Worm (Caenorhabditis elegans) whole organism, young adult: ENCODE data around the gene F53B2.8.
A peak's percentile ranks its signal among the peaks of the same experiment; 100 is the strongest.

ENCODE experiments used
- C17E4.6 ChIP-seq: fragments of 200-800 bp; sonication (Bioruptor generic); IDR thresholded peaks from 2 replicates; pipeline ENCODE4 v1.3.6; 2022; ENCODE audit warnings: missing genetic modification reagents, missing genetic modification characterization, missing compliant biosample characterization
- F22D6.2 ChIP-seq: sonication (generic microtip); optimal IDR thresholded peaks from 2 replicates; lab custom pipeline; 2016; ENCODE audit warnings: mild to moderate bottlenecking, missing genetic modification characterization, missing compliant biosample characterization
- F23B12.7 ChIP-seq: sonication (generic microtip); optimal IDR thresholded peaks from 2 replicates; lab custom pipeline; 2017; ENCODE audit warnings: missing genetic modification characterization, mild to moderate bottlenecking, missing compliant biosample characterization, antibody characterized with exemption, moderate library complexity; ENCODE audit not compliant: insufficient read depth
- F49E8.2 ChIP-seq: sonication (generic microtip); optimal IDR thresholded peaks from 3 replicates; lab custom pipeline; 2017; ENCODE audit warnings: missing genetic modification characterization, mild to moderate bottlenecking, missing compliant biosample characterization, antibody characterized with exemption, moderate library complexity; ENCODE audit not compliant: insufficient read depth
- F52B5.7 ChIP-seq: sonication (generic microtip); optimal IDR thresholded peaks from 2 replicates; lab custom pipeline; 2016; ENCODE audit warnings: mild to moderate bottlenecking, missing genetic modification characterization, missing compliant biosample characterization
- F55B11.4 ChIP-seq: sonication (generic microtip); optimal IDR thresholded peaks from 2 replicates; lab custom pipeline; 2016; ENCODE audit warnings: missing compliant biosample characterization, missing genetic modification characterization, borderline replicate concordance; ENCODE audit not compliant: insufficient read depth
- F57C9.4 ChIP-seq: sonication (generic microtip); optimal IDR thresholded peaks from 2 replicates; lab custom pipeline; 2017; ENCODE audit warnings: mild to moderate bottlenecking, missing genetic modification characterization, missing compliant biosample characterization
- K12H6.12 ChIP-seq: fragments of 200-800 bp; sonication (Bioruptor generic); optimal IDR thresholded peaks from 2 replicates; lab custom pipeline; 2018; ENCODE audit warnings: mild to moderate bottlenecking, missing genetic modification characterization, missing compliant biosample characterization
- T07F8.4 ChIP-seq: sonication (generic microtip); optimal IDR thresholded peaks from 2 replicates; lab custom pipeline; 2016; ENCODE audit warnings: mild to moderate bottlenecking, missing genetic modification characterization, moderate library complexity, missing compliant biosample characterization
- Y53F4B.3 ChIP-seq: fragments of 200-800 bp; sonication (Bioruptor generic); IDR thresholded peaks from 2 replicates; pipeline ENCODE4 v1.3.6; 2022; ENCODE audit warnings: missing genetic modification reagents, missing genetic modification characterization, missing compliant biosample characterization
- Y53G8AR.9 ChIP-seq: fragments of 200-800 bp; sonication (Bioruptor generic); conservative IDR thresholded peaks from 2 replicates; pipeline ENCODE4 v1.3.6; 2022; ENCODE audit warnings: missing genetic modification reagents, missing genetic modification characterization, missing compliant biosample characterization
- Y56A3A.18 ChIP-seq: fragments of 200-800 bp; sonication (Bioruptor generic); IDR thresholded peaks from 2 replicates; pipeline ENCODE4 v1.3.6; 2022; ENCODE audit warnings: missing genetic modification reagents, missing genetic modification characterization, missing compliant biosample characterization
- akir-1 ChIP-seq: fragments of 200-800 bp; sonication (Bioruptor generic); optimal IDR thresholded peaks from 2 replicates; lab custom pipeline; 2018; ENCODE audit warnings: mild to moderate bottlenecking, missing genetic modification characterization, moderate library complexity, missing compliant biosample characterization
- ama-1 ChIP-seq, 3 experiments: fragments of 150-350 bp in 1 of 3; sonication (generic microtip) in 2 of 3; optimal IDR thresholded peaks; 2 replicates each; lab custom pipeline; 2014 to 2018; ENCODE audit warnings: missing biosample characterization in 2 of 3, missing genetic modification characterization in 2 of 3, missing genetic modification reagents in 2 of 3
- ccch-3 ChIP-seq: fragments of 200-800 bp; sonication (Bioruptor generic); optimal IDR thresholded peaks from 2 replicates; lab custom pipeline; 2018; ENCODE audit warnings: mild to moderate bottlenecking, missing genetic modification characterization, missing compliant biosample characterization
- cebp-2 ChIP-seq: fragments of 200-800 bp; sonication (Bioruptor generic); IDR thresholded peaks from 2 replicates; pipeline ENCODE4 v1.3.6; 2022; ENCODE audit warnings: missing genetic modification characterization, missing compliant biosample characterization
- ceh-27 ChIP-seq: fragments of 200-800 bp; sonication (Bioruptor generic); optimal IDR thresholded peaks from 2 replicates; lab custom pipeline; 2018; ENCODE audit warnings: mild to moderate bottlenecking, missing genetic modification characterization, moderate library complexity, missing compliant biosample characterization
- ceh-91 ChIP-seq: fragments of 200-800 bp; sonication (Bioruptor generic); IDR thresholded peaks from 2 replicates; pipeline ENCODE4 v1.3.6; 2022; ENCODE audit warnings: missing genetic modification reagents, missing genetic modification characterization, missing compliant biosample characterization
- dpff-1 ChIP-seq: sonication (generic microtip); optimal IDR thresholded peaks from 2 replicates; lab custom pipeline; 2017; ENCODE audit warnings: mild to moderate bottlenecking, missing genetic modification characterization, missing compliant biosample characterization
- ekl-4 ChIP-seq: fragments of 200-800 bp; sonication (Bioruptor generic); IDR thresholded peaks from 2 replicates; pipeline ENCODE4 v1.3.6; 2022; ENCODE audit warnings: missing genetic modification reagents, missing genetic modification characterization, missing compliant biosample characterization
- ets-4 ChIP-seq: fragments of 200-800 bp; sonication (Bioruptor generic); optimal IDR thresholded peaks from 2 replicates; lab custom pipeline; 2018; ENCODE audit warnings: mild to moderate bottlenecking, missing genetic modification characterization, missing compliant biosample characterization
- fkh-3 ChIP-seq: sonication (generic microtip); optimal IDR thresholded peaks from 2 replicates; lab custom pipeline; 2016; ENCODE audit warnings: mild to moderate bottlenecking, missing genetic modification characterization, missing compliant biosample characterization
- hmg-1.2 ChIP-seq: fragments of 200-800 bp; sonication (Bioruptor generic); IDR thresholded peaks from 2 replicates; pipeline ENCODE4 v1.3.6; 2022; ENCODE audit warnings: missing genetic modification reagents, missing genetic modification characterization, missing compliant biosample characterization
- lag-1 ChIP-seq: fragments of 200-800 bp; sonication (Bioruptor generic); IDR thresholded peaks from 2 replicates; pipeline ENCODE4 v1.3.6; 2022; ENCODE audit warnings: missing genetic modification reagents, missing genetic modification characterization, missing compliant biosample characterization
- lin-35 ChIP-seq, 3 experiments: fragments of 150-350 bp in 2 of 3; sonication (generic microtip) in 1 of 3; optimal IDR thresholded peaks; 2 replicates each; lab custom pipeline; 2014 to 2018; ENCODE audit warnings: missing biosample characterization in 3 of 3, missing genetic modification characterization in 3 of 3, missing genetic modification reagents in 3 of 3
- lin-54 ChIP-seq: fragments of 200-800 bp; sonication (Bioruptor generic); optimal IDR thresholded peaks from 2 replicates; lab custom pipeline; 2018; ENCODE audit warnings: mild to moderate bottlenecking, missing genetic modification characterization, missing compliant biosample characterization
- madf-3 ChIP-seq: fragments of 200-800 bp; sonication (Bioruptor generic); IDR thresholded peaks from 2 replicates; pipeline ENCODE4 v1.3.6; 2022; ENCODE audit warnings: missing genetic modification reagents, missing genetic modification characterization, missing compliant biosample characterization
- madf-6 ChIP-seq: fragments of 200-800 bp; sonication (Bioruptor generic); IDR thresholded peaks from 2 replicates; pipeline ENCODE4 v1.3.6; 2022; ENCODE audit warnings: missing genetic modification reagents, missing genetic modification characterization, missing compliant biosample characterization
- mes-4 ChIP-seq: sonication (generic microtip); optimal IDR thresholded peaks from 2 replicates; lab custom pipeline; 2016; ENCODE audit warnings: missing genotype, missing genetic modification characterization, missing compliant biosample characterization
- nfya-2 ChIP-seq: fragments of 200-800 bp; sonication (Bioruptor generic); IDR thresholded peaks from 2 replicates; pipeline ENCODE4 v1.3.6; 2022; ENCODE audit warnings: missing genetic modification reagents, missing genetic modification characterization, missing compliant biosample characterization
- nhr-120 ChIP-seq: fragments of 200-800 bp; sonication (Bioruptor generic); IDR thresholded peaks from 2 replicates; pipeline ENCODE4 v1.3.6; 2022; ENCODE audit warnings: missing genetic modification characterization, missing compliant biosample characterization
- nhr-27 ChIP-seq: fragments of 200-800 bp; sonication (Bioruptor generic); optimal IDR thresholded peaks from 2 replicates; lab custom pipeline; 2018; ENCODE audit warnings: mild to moderate bottlenecking, missing genetic modification characterization, moderate library complexity, missing compliant biosample characterization
- nhr-80 ChIP-seq: sonication (generic microtip); optimal IDR thresholded peaks from 2 replicates; lab custom pipeline; 2016; ENCODE audit warnings: missing genetic modification characterization, missing compliant biosample characterization
- pha-4 ChIP-seq: fragments of 150-350 bp; sonication (generic microtip); optimal IDR thresholded peaks from 2 replicates; lab custom pipeline; 2014; ENCODE audit warnings: missing biosample characterization, missing genetic modification reagents, missing genetic modification characterization
- rec-8 ChIP-seq, 2 experiments: sonication (generic microtip); optimal IDR thresholded peaks; 2 replicates each; lab custom pipeline; 2016; ENCODE audit warnings: mild to moderate bottlenecking in 2 of 2, missing genetic modification characterization in 2 of 2, missing genetic modification reagents in 2 of 2, missing genotype in 2 of 2, missing biosample characterization in 1 of 2, missing compliant biosample characterization in 1 of 2, moderate library complexity in 1 of 2
- repo-1 ChIP-seq: sonication (generic microtip); optimal IDR thresholded peaks from 2 replicates; lab custom pipeline; 2017; ENCODE audit warnings: mild to moderate bottlenecking, missing genetic modification characterization, missing compliant biosample characterization
- sea-2 ChIP-seq: fragments of 200-800 bp; sonication (Bioruptor generic); IDR thresholded peaks from 2 replicates; pipeline ENCODE4 v1.3.6; 2022; ENCODE audit warnings: missing genetic modification characterization, missing compliant biosample characterization
- snpc-1.3 ChIP-seq: sonication (generic microtip); optimal IDR thresholded peaks from 2 replicates; lab custom pipeline; 2017; ENCODE audit warnings: missing genetic modification characterization, mild to moderate bottlenecking, missing compliant biosample characterization, antibody characterized with exemption, moderate library complexity, missing genotype, missing genetic modification reagents; ENCODE audit not compliant: insufficient read depth
- snpc-3.4 ChIP-seq: sonication (generic microtip); optimal IDR thresholded peaks from 2 replicates; lab custom pipeline; 2017; ENCODE audit warnings: missing genetic modification characterization, mild to moderate bottlenecking, missing compliant biosample characterization, antibody characterized with exemption, moderate library complexity, missing genotype, missing genetic modification reagents
- ztf-18 ChIP-seq: sonication (generic microtip); optimal IDR thresholded peaks from 2 replicates; lab custom pipeline; 2016; ENCODE audit warnings: missing genotype, mild to moderate bottlenecking, missing genetic modification characterization, missing compliant biosample characterization
- ztf-22 ChIP-seq: fragments of 200-800 bp; sonication (Bioruptor generic); optimal IDR thresholded peaks from 2 replicates; lab custom pipeline; 2018; ENCODE audit warnings: mild to moderate bottlenecking, missing genetic modification characterization, moderate library complexity, missing compliant biosample characterization

Gene F53B2.8

DNA sequence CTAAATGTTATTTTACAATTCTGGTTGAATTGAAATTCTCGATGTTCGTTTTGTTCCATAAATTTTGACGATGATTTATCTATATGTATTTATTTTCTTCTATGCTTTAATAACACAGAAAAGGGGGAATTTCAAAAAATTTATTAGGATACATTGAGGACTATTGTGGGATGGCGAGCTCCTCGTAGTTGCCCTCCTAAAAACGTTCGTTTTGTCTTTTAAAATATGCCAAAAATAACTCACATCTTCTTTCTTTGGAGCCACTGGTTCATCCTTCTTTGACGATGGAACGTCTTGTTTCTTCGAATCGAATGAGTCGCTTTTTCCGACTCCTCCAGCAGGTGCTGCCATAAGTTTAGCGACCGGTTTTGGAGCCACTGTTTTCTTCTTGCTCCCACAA is 43.4 kb upstream of the F53B2.8 start (continued):
- no peak for TF ChIP-seq lin-35 (GFP tag; optimal IDR thresholded peaks at IDR 0.05; lab: Kevin White, UChicago)
- peak; percentile 65 for TF ChIP-seq madf-6 (GFP tag; lab: Robert Waterston, UW)
- TF ChIP-seq snpc-3.4, result no peak
- no peak for TF ChIP-seq cebp-2 (GFP tag; lab: Robert Waterston, UW)
- TF ChIP-seq ekl-4 (GFP tag; lab: Robert Waterston, UW), result peak; percentile 57
- peak; percentile 53 for TF ChIP-seq repo-1
- no peak for TF ChIP-seq F57C9.4 (tag; lab: Kevin White, UChicago)
- TF ChIP-seq fkh-3 (tag; lab: Kevin White, UChicago), result no peak
- no peak for TF ChIP-seq ztf-18 (tag; lab: Kevin White, UChicago)
- no peak for TF ChIP-seq akir-1
- peak; percentile 7 for TF ChIP-seq lin-54 (GFP tag; lab: Kevin White, UChicago)
- no peak for TF ChIP-seq pha-4 (tag; lab: Kevin White, UChicago)
- TF ChIP-seq ama-1 (optimal IDR thresholded peaks at IDR 0.05; lab: Kevin White, UChicago), result no peak
- TF ChIP-seq ama-1 (GFP tag; optimal IDR thresholded peaks at IDR 0.05; lab: Kevin White, UChicago), result no peak
- no peak for TF ChIP-seq nfya-2
- no peak for TF ChIP-seq ceh-27 (GFP tag; lab: Kevin White, UChicago)
- TF ChIP-seq ets-4 (GFP tag; lab: Kevin White, UChicago), result no peak
- TF ChIP-seq F55B11.4 (tag; lab: Kevin White, UChicago), result no peak
- no peak for TF ChIP-seq madf-3
- TF ChIP-seq hmg-1.2 (GFP tag; lab: Robert Waterston, UW), result no peak
- no peak for TF ChIP-seq nhr-27 (tag; lab: Kevin White, UChicago)
- TF ChIP-seq Y53G8AR.9 (GFP tag; lab: Robert Waterston, UW), result no peak
- TF ChIP-seq sea-2 (GFP tag; lab: Robert Waterston, UW), result no peak
- no peak for TF ChIP-seq F23B12.7 (tag; lab: Kevin White, UChicago)
- no peak for TF ChIP-seq nhr-80
- no peak for TF ChIP-seq snpc-1.3 (tag; lab: Kevin White, UChicago)
- no peak for TF ChIP-seq dpff-1 (tag; lab: Kevin White, UChicago)
- no peak for TF ChIP-seq ccch-3 (GFP tag; lab: Kevin White, UChicago)
- no peak for TF ChIP-seq lag-1 (GFP tag; lab: Robert Waterston, UW)
- no peak for TF ChIP-seq ceh-91 (GFP tag; lab: Robert Waterston, UW)
- TF ChIP-seq F49E8.2, result peak; percentile 61
- TF ChIP-seq C17E4.6 (GFP tag; lab: Robert Waterston, UW), result peak; percentile 54; the same call in 1 of the 2 replicates
- no peak for TF ChIP-seq F22D6.2 (tag; lab: Kevin White, UChicago)
- TF ChIP-seq mes-4, result peak; percentile 30
- no peak for TF ChIP-seq K12H6.12 (tag; lab: Kevin White, UChicago)
- no peak for TF ChIP-seq Y53F4B.3 (GFP tag; lab: Robert Waterston, UW)
- no peak for TF ChIP-seq T07F8.4 (tag; lab: Kevin White, UChicago)
- no peak for TF ChIP-seq ztf-22 (GFP tag; lab: Kevin White, UChicago)
- TF ChIP-seq Y56A3A.18 (GFP tag; lab: Robert Waterston, UW), result 0 out of 2 replicates have a peak, but pooled peaks have one; percentile 47
- TF ChIP-seq F52B5.7, result peak; percentile 38
- TF ChIP-seq rec-8 (tag; optimal IDR thresholded peaks at IDR 0.05; lab: Kevin White, UChicago), result no peak
- no peak for TF ChIP-seq nhr-120 (GFP tag; lab: Robert Waterston, UW)
